Fruit fly (Drosophila melanogaster): Measurements from ENCODE around the gene CG7720.
A peak's percentile ranks its signal among the peaks of the same experiment; 100 is the strongest.

CG7720 gene

dm6 chr3R:18738086-18738485, 56.9 kb downstream of the CG7720 start (continued):
- TF ChIP-seq NFAT (GFP tag; IDR thresholded peaks at IDR 0.05) (no peak), CG4404 (GFP tag; IDR thresholded peaks at IDR 0.05) (peak; percentile 28; the same call in 1 of the 2 replicates), CG14860 (GFP tag; IDR thresholded peaks at IDR 0.05; ENCODE audit: partially characterized antibody) (0 out of 3 replicates have a peak, but pooled peaks have one; percentile 39), CG11456 (GFP tag; IDR thresholded peaks at IDR 0.05) (peak; percentile 53; the same call in 1 of the 3 replicates), CG15073 (GFP tag; optimal IDR thresholded peaks at IDR 0.05) (no peak), dm (GFP tag; optimal IDR thresholded peaks at IDR 0.05) (peak; percentile 8), CG9932 (GFP tag; IDR thresholded peaks at IDR 0.05) (peak; percentile 34; the same call in 1 of the 2 replicates), CG15696 (tag; optimal IDR thresholded peaks at IDR 0.05) (peak; percentile 22), vfl (GFP tag; optimal IDR thresholded peaks at IDR 0.05) (no peak), BEAF-32 (GFP tag; optimal IDR thresholded peaks at IDR 0.05) (peak; percentile 57), CG2129 (GFP tag; IDR thresholded peaks at IDR 0.05; ENCODE audit: partially characterized antibody) (0 out of 2 replicates have a peak, but pooled peaks have one; percentile 28), CG8290 (GFP tag; optimal IDR thresholded peaks at IDR 0.05) (no peak), CG8290 (tag; optimal IDR thresholded peaks at IDR 0.05) (peak in 1 of 2 experiments; percentile 69), Dll (GFP tag; IDR thresholded peaks at IDR 0.05; ENCODE audit: partially characterized antibody) (peak; percentile 15; the same call in 1 of the 4 replicates), CG8765 (GFP tag; IDR thresholded peaks at IDR 0.05) (peak; percentile 10; the same call in 1 of the 2 replicates), Antp (GFP tag; optimal IDR thresholded peaks at IDR 0.05) (peak; percentile 13), pita (GFP tag; optimal IDR thresholded peaks at IDR 0.05) (peak; percentile 21), Med (GFP tag) (peak; percentile 58), CG7271 (tag; optimal IDR thresholded peaks at IDR 0.05) (no peak), twi (tag; optimal IDR thresholded peaks at IDR 0.05) (peak; percentile 62), inv (GFP tag; IDR thresholded peaks at IDR 0.05; ENCODE audit: partially characterized antibody) (peak; percentile 19; the same call in 1 of the 2 replicates), gfzf (GFP tag; optimal IDR thresholded peaks at IDR 0.05) (peak; percentile 20), trem (tag; optimal IDR thresholded peaks at IDR 0.05) (peak; percentile 39), CG12104 (GFP tag; optimal IDR thresholded peaks at IDR 0.05) (no peak), slbo (GFP tag; IDR thresholded peaks at IDR 0.05) (peak; percentile 41; the same call in 1 of the 2 replicates), dpn (GFP tag; optimal IDR thresholded peaks at IDR 0.05) (no peak), Ravus (GFP tag; IDR thresholded peaks at IDR 0.05) (no peak), CG14441 (GFP tag; IDR thresholded peaks at IDR 0.05) (peak; percentile 17; the same call in 1 of the 2 replicates), Rx (GFP tag; IDR thresholded peaks at IDR 0.05) (no peak), MTF-1 (GFP tag; optimal IDR thresholded peaks at IDR 0.05; ENCODE audit: borderline replicate concordance) (no peak), CG3065 (GFP tag; optimal IDR thresholded peaks at IDR 0.05) (no peak), Atf3 (GFP tag; optimal IDR thresholded peaks at IDR 0.05) (peak; percentile 24), amos (GFP tag; IDR thresholded peaks at IDR 0.05; ENCODE audit: partially characterized antibody) (peak; percentile 46), CG2199 (GFP tag; IDR thresholded peaks at IDR 0.05) (0 out of 3 replicates have a peak, but pooled peaks have one; percentile 27), grn (GFP tag; optimal IDR thresholded peaks at IDR 0.05) (peak; percentile 32), nau (GFP tag; optimal IDR thresholded peaks at IDR 0.05) (no peak), row (GFP tag; IDR thresholded peaks at IDR 0.05) (peak; percentile 53), Sry-δ (GFP tag; optimal IDR thresholded peaks at IDR 0.05) (peak; percentile 72), CG11695 (GFP tag; IDR thresholded peaks at IDR 0.05) (peak; percentile 31; the same call in 1 of the 3 replicates), otp (GFP tag; IDR thresholded peaks at IDR 0.05) (no peak), pan (optimal IDR thresholded peaks at IDR 0.05) (no peak), pan (GFP tag; optimal IDR thresholded peaks at IDR 0.05 in 1 of 2, IDR thresholded peaks at IDR 0.05 in 1 of 2) (peak in 1 of 2 experiments; percentile 6), CG12391 (tag; optimal IDR thresholded peaks at IDR 0.05) (no peak), HLH54F (GFP tag; optimal IDR thresholded peaks at IDR 0.05) (no peak), chm (GFP tag; IDR thresholded peaks at IDR 0.05) (no peak)

All from whole organism, embryonic.